Worm (Caenorhabditis elegans) whole organism, L1 larva: ENCODE measurements around the gene cyp-33C3.

Experiments used
- aly-2 ChIP-seq: fragments of 150-350 bp; optimal IDR thresholded peaks from 2 replicates; lab custom pipeline; 2014; ENCODE audit warnings: missing biosample characterization, missing genetic modification characterization
- blmp-1 ChIP-seq: fragments of 150-350 bp; optimal IDR thresholded peaks from 2 replicates; lab custom pipeline; 2014; ENCODE audit warnings: missing biosample characterization, missing genetic modification characterization
- ceh-63 ChIP-seq: fragments of 200-800 bp; sonication (Bioruptor generic); optimal IDR thresholded peaks from 2 replicates; lab custom pipeline; 2018; ENCODE audit warnings: mild to moderate bottlenecking, missing genetic modification characterization, missing compliant biosample characterization
- ceh-8 ChIP-seq: fragments of 200-800 bp; sonication (Bioruptor generic); optimal IDR thresholded peaks from 2 replicates; lab custom pipeline; 2018; ENCODE audit warnings: mild to moderate bottlenecking, missing genetic modification characterization, moderate library complexity, missing compliant biosample characterization
- ces-1 ChIP-seq: fragments of 150-350 bp; optimal IDR thresholded peaks from 2 replicates; lab custom pipeline; 2014; ENCODE audit warnings: missing biosample characterization, missing genetic modification reagents, missing genetic modification characterization
- dpl-1 ChIP-seq, 3 experiments: fragments of 150-350 bp in 2 of 3; sonication (generic microtip) in 1 of 3; optimal IDR thresholded peaks; 2 replicates each; lab custom pipeline; 2014 to 2017; ENCODE audit warnings: missing biosample characterization in 3 of 3, missing genetic modification characterization in 3 of 3, missing genetic modification reagents in 3 of 3
- dsc-1 ChIP-seq: sonication (generic microtip); optimal IDR thresholded peaks from 2 replicates; lab custom pipeline; 2016; ENCODE audit warnings: mild to moderate bottlenecking, missing genetic modification characterization, missing compliant biosample characterization
- efl-1 ChIP-seq, 4 experiments: fragments of 150-350 bp; optimal IDR thresholded peaks in 3 of 4; peaks in 1 of 4; 1 replicate in 1 of 4; 2 replicates in 3 of 4; lab custom pipeline; 2014; ENCODE audit warnings: missing biosample characterization in 2 of 4, missing genetic modification characterization in 2 of 4, missing genetic modification reagents in 2 of 4
- egl-13 ChIP-seq: sonication (generic microtip); optimal IDR thresholded peaks from 2 replicates; lab custom pipeline; 2016; ENCODE audit warnings: missing genotype, missing genetic modification reagents, missing genetic modification characterization, missing compliant biosample characterization
- elt-3 ChIP-seq, 6 experiments: fragments of 150-350 bp in 1 of 6; sonication (generic microtip); optimal IDR thresholded peaks; 2 replicates each; lab custom pipeline; 2017 to 2018; ENCODE audit warnings: missing biosample characterization in 6 of 6, missing genetic modification characterization in 6 of 6, inconsistent platforms in 1 of 6
- ets-5 ChIP-seq: fragments of 200-800 bp; sonication (Bioruptor generic); IDR thresholded peaks from 2 replicates; pipeline ENCODE4 v1.3.6; 2022; ENCODE audit warnings: missing genetic modification characterization, missing compliant biosample characterization
- fkh-8 ChIP-seq: sonication (generic microtip); optimal IDR thresholded peaks from 2 replicates; lab custom pipeline; 2016; ENCODE audit warnings: mild to moderate bottlenecking, missing genetic modification characterization, missing compliant biosample characterization
- hlh-17 ChIP-seq: fragments of 200-800 bp; sonication (Bioruptor generic); optimal IDR thresholded peaks from 2 replicates; lab custom pipeline; 2018; ENCODE audit warnings: missing genetic modification characterization, mild to moderate bottlenecking, missing compliant biosample characterization, moderate library complexity, borderline replicate concordance
- irx-1 ChIP-seq: sonication (generic microtip); optimal IDR thresholded peaks from 2 replicates; lab custom pipeline; 2016; ENCODE audit warnings: missing genetic modification characterization, missing compliant biosample characterization
- lin-13 ChIP-seq: fragments of 150-350 bp; optimal IDR thresholded peaks from 2 replicates; lab custom pipeline; 2014; ENCODE audit warnings: missing biosample characterization, missing genetic modification reagents, missing genetic modification characterization
- lin-35 ChIP-seq, 2 experiments: fragments of 150-350 bp; optimal IDR thresholded peaks; 2 replicates each; lab custom pipeline; 2014; ENCODE audit warnings: missing biosample characterization in 2 of 2, missing genetic modification characterization in 2 of 2, missing genetic modification reagents in 2 of 2
- lin-39 ChIP-seq: fragments of 150-350 bp; optimal IDR thresholded peaks from 2 replicates; lab custom pipeline; 2014; ENCODE audit warnings: missing biosample characterization, missing genetic modification reagents, missing genetic modification characterization
- lsy-2 ChIP-seq, 2 experiments: fragments of 150-350 bp; optimal IDR thresholded peaks; 2 replicates each; lab custom pipeline; 2014; ENCODE audit warnings: missing biosample characterization in 2 of 2, missing genetic modification characterization in 2 of 2
- mab-9 ChIP-seq: fragments of 200-800 bp; sonication (Bioruptor generic); IDR thresholded peaks from 2 replicates; pipeline ENCODE4 v1.3.6; 2022; ENCODE audit warnings: missing genetic modification reagents, missing genetic modification characterization, missing compliant biosample characterization
- mdl-1 ChIP-seq, 2 experiments: fragments of 150-350 bp; optimal IDR thresholded peaks; 2 replicates each; lab custom pipeline; 2014 to 2017; ENCODE audit warnings: missing biosample characterization in 2 of 2, missing genetic modification characterization in 2 of 2, inconsistent platforms in 1 of 2
- mep-1 ChIP-seq: fragments of 150-350 bp; optimal IDR thresholded peaks from 2 replicates; lab custom pipeline; 2014; ENCODE audit warnings: missing biosample characterization, missing genetic modification characterization
- nhr-12 ChIP-seq: sonication (generic microtip); optimal IDR thresholded peaks from 2 replicates; lab custom pipeline; 2017; ENCODE audit warnings: missing biosample characterization, missing genetic modification characterization
- nhr-20 ChIP-seq: sonication (generic microtip); optimal IDR thresholded peaks from 2 replicates; lab custom pipeline; 2016; ENCODE audit warnings: mild to moderate bottlenecking, missing genetic modification characterization, missing compliant biosample characterization
- nhr-237 ChIP-seq: fragments of 150-350 bp; optimal IDR thresholded peaks from 2 replicates; lab custom pipeline; 2014; ENCODE audit warnings: missing biosample characterization, missing genetic modification characterization
- nhr-71 ChIP-seq: sonication (generic microtip); optimal IDR thresholded peaks from 2 replicates; lab custom pipeline; 2016; ENCODE audit warnings: mild to moderate bottlenecking, missing genetic modification characterization, moderate library complexity, missing compliant biosample characterization
- nhr-85 ChIP-seq: sonication (generic microtip); peaks from one replicate; lab custom pipeline; 2016; ENCODE audit warnings: missing genetic modification characterization, inconsistent platforms, missing compliant biosample characterization
- nhr-90 ChIP-seq: sonication (generic microtip); optimal IDR thresholded peaks from 2 replicates; lab custom pipeline; 2016; ENCODE audit warnings: mild to moderate bottlenecking, missing genetic modification characterization, missing compliant biosample characterization; ENCODE audit not compliant: poor library complexity
- skn-1 ChIP-seq: fragments of 150-350 bp; optimal IDR thresholded peaks from 2 replicates; lab custom pipeline; 2014; ENCODE audit warnings: missing biosample characterization, missing genetic modification characterization
- snpc-4 ChIP-seq: fragments of 150-350 bp; optimal IDR thresholded peaks from 2 replicates; lab custom pipeline; 2014; ENCODE audit warnings: missing biosample characterization, missing genetic modification characterization
- snu-23 ChIP-seq: sonication (generic microtip); optimal IDR thresholded peaks from 2 replicates; lab custom pipeline; 2016; ENCODE audit warnings: missing genetic modification characterization, missing compliant biosample characterization
- swsn-7 ChIP-seq: sonication (generic microtip); optimal IDR thresholded peaks from 2 replicates; lab custom pipeline; 2016; ENCODE audit warnings: missing genetic modification characterization, missing compliant biosample characterization
- tbx-2 ChIP-seq: sonication (generic microtip); optimal IDR thresholded peaks from 2 replicates; lab custom pipeline; 2016; ENCODE audit warnings: missing genetic modification characterization, missing compliant biosample characterization
- unc-86 ChIP-seq: sonication (generic microtip); optimal IDR thresholded peaks from 2 replicates; lab custom pipeline; 2016; ENCODE audit warnings: missing genetic modification characterization, missing compliant biosample characterization
- unc-98 ChIP-seq: fragments of 200-800 bp; sonication (Bioruptor generic); IDR thresholded peaks from 2 replicates; pipeline ENCODE4 v1.3.6; 2022; ENCODE audit warnings: missing genetic modification characterization, missing compliant biosample characterization
- zag-1 ChIP-seq: fragments of 150-350 bp; optimal IDR thresholded peaks from 2 replicates; lab custom pipeline; 2014; ENCODE audit warnings: missing biosample characterization, missing genetic modification characterization

Gene cyp-33C3

DNA sequence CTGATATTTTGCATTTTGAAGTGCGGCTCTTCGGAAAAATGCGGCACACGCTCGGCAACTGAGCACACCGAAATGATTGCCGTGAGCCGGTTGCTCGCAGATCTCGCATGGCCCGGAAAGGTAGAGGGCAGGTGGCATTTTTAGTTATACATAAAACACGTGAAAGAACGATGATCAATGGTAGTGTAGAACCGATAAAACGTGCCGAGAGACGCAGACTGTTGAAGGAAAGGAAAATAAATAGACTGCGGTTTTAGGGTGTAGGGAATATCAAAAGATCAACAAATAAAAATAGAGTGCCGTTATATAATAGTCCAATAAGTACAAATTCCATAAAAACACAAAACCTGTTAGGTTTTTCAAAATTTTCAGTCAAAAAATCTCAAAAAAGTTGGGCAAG lies 30.6 kb upstream of the cyp-33C3 start, which contains the start of gene nhr-133 (continued):
- TF ChIP-seq nhr-237 (no peak), hlh-17 (GFP tag; lab: Kevin White, UChicago) (no peak)

DNA sequence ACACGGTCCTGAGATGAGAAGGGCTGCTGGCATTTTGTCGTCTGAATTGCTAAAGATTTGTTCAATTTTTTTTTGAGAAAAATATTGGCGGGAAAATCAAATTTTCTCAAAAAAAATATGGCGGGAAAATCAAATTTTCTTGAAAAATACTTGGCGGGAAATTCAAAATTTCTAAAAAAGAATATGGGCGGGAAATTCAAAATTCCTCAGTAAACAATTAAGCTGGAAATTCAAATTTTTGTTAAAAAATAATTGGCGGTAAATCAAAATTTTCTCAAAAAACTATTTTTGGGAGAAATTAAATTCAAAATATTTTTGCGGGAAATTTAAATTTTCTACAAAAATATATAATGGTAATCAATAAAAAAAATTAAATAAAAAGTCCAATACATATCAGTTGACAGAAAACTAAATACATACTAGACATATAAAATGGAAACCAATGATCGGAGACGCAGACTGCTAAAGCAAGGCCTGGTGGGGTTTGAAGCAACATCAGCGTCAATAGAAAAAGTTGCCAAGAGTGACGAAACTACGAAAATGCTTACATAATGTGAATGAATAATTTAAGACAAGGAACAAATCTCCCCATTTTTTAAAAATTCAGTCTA lies 28.0 kb upstream of the cyp-33C3 start, which contains the start of gene nhr-184:
TSS of gene nhr-184 (minus strand) at position 51 of the 611 bp plus-strand sequence.
- TF ChIP-seq mep-1 (tag; lab: Kevin White, UChicago) (peak; percentile 0), nhr-71 (tag; lab: Kevin White, UChicago) (peak; percentile 11), lsy-2 (tag; optimal IDR thresholded peaks at IDR 0.05; lab: Kevin White, UChicago) (peak in 1 of 2 experiments; percentile 14), irx-1 (tag; lab: Kevin White, UChicago) (no peak), ceh-63 (GFP tag; lab: Kevin White, UChicago) (no peak), efl-1 (optimal IDR thresholded peaks at IDR 0.05; lab: Kevin White, UChicago) (no peak), efl-1 (GFP tag; optimal IDR thresholded peaks at IDR 0.05 in 1 of 2; lab: Kevin White, UChicago) (peak in 1 of 2 experiments; percentile 54), lin-13 (GFP tag; lab: Kevin White, UChicago) (no peak), tbx-2 (tag; lab: Kevin White, UChicago) (no peak), lin-35 (GFP tag; optimal IDR thresholded peaks at IDR 0.05; lab: Kevin White, UChicago) (peak in 1 of 2 experiments; percentile 16), skn-1 (tag; lab: Kevin White, UChicago) (peak; percentile 34), unc-86 (tag; lab: Kevin White, UChicago) (peak; percentile 10), elt-3 (tag; optimal IDR thresholded peaks at IDR 0.05; lab: Kevin White, UChicago) (no peak), fkh-8 (tag; lab: Kevin White, UChicago) (no peak), ets-5 (no peak), zag-1 (tag; lab: Kevin White, UChicago) (no peak), nhr-20 (tag; lab: Kevin White, UChicago) (peak; percentile 36), snu-23 (GFP tag; lab: Kevin White, UChicago) (peak; percentile 2), mdl-1 (tag; optimal IDR thresholded peaks at IDR 0.05; lab: Kevin White, UChicago) (no peak), swsn-7 (tag; lab: Kevin White, UChicago) (no peak), blmp-1 (tag; lab: Kevin White, UChicago) (peak; percentile 2)

DNA sequence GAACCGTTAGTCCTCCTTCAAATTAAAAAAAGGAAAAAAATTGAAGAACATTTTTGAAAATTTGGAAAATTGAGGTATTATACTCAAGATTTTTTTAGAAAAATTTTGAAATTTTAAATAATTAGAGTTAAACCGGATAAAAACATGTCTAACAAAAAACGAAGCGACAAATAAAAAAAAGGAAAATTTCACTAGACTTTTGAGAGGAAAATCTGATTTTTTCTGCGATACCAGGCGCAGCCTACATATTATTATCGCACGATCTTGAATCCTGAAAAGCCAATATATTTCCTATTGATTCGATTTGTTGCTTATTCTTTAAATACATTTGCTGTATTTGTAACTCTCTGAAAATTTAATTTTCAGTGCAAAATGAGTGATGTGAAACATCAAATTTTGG lies 27.2 kb upstream of the cyp-33C3 start, which contains the start of gene nstp-8:
TSS of gene nstp-8 (plus strand) at position 301 of the 400 bp plus-strand sequence.
- TF ChIP-seq mab-9 (no peak), blmp-1 (tag; lab: Kevin White, UChicago) (peak; percentile 30), ces-1 (GFP tag; lab: Kevin White, UChicago) (no peak)
- TF ChIP-seq, all 84 proteins: peak for 1

DNA sequence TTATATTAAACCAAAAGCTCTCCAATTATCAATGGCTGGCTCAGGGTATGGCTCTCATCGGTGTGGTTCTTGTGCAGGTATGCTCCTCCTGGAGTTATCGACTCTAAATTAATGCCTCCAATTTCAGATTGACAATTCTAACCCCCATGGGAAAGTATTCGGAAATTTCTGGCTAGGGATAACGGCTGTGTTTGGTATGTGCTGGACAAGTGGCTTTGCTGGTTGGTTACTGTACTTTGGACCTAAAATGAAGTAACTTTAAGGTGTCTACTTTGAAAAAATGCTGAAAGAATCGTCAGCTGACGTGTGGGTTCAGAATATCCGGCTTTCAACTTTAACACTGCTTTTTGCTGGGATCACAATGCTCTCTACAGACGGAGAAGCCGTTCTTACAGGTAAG lies 25.7 kb upstream of the cyp-33C3 start:
- TF ChIP-seq ceh-8 (GFP tag; lab: Kevin White, UChicago) (no peak), aly-2 (tag; lab: Kevin White, UChicago) (no peak), nhr-85 (tag; lab: Kevin White, UChicago) (no peak), dpl-1 (GFP tag; optimal IDR thresholded peaks at IDR 0.05; lab: Kevin White, UChicago) (no peak), ceh-63 (GFP tag; lab: Kevin White, UChicago) (no peak), fkh-8 (tag; lab: Kevin White, UChicago) (no peak), zag-1 (tag; lab: Kevin White, UChicago) (no peak), unc-98 (GFP tag; lab: Robert Waterston, UW) (no peak), egl-13 (tag; lab: Kevin White, UChicago) (no peak), nhr-12 (no peak), nhr-237 (no peak), dsc-1 (tag; lab: Kevin White, UChicago) (no peak), mdl-1 (tag; optimal IDR thresholded peaks at IDR 0.05; lab: Kevin White, UChicago) (no peak), lin-35 (GFP tag; optimal IDR thresholded peaks at IDR 0.05; lab: Kevin White, UChicago) (no peak), lin-39 (tag; lab: Kevin White, UChicago) (no peak), ces-1 (GFP tag; lab: Kevin White, UChicago) (no peak), nhr-90 (tag; lab: Kevin White, UChicago) (no peak), nhr-71 (tag; lab: Kevin White, UChicago) (no peak), snpc-4 (tag; lab: Kevin White, UChicago) (no peak)
